Worm (Caenorhabditis elegans): ENCODE results near the gene wdr-5.2.
A peak's percentile ranks its signal among the peaks of the same experiment; 100 is the strongest.

wdr-5.2 gene

ce11 chrX:14312416-14312815, 37.5 kb upstream of the wdr-5.2 start (continued):
- TF ChIP-seq blmp-1 (tag; optimal IDR thresholded peaks at IDR 0.05) = no peak
- peak; percentile 33 to 70 (median 70) for TF ChIP-seq ceh-82 (tag; optimal IDR thresholded peaks at IDR 0.05)
- no peak for TF ChIP-seq ces-1 (GFP tag; optimal IDR thresholded peaks at IDR 0.05)
- TF ChIP-seq lin-14 (GFP tag; optimal IDR thresholded peaks at IDR 0.05) = peak; percentile 93
- TF ChIP-seq zip-4 (GFP tag; optimal IDR thresholded peaks at IDR 0.05) = no peak
- no peak for TF ChIP-seq nhr-28 (tag; optimal IDR thresholded peaks at IDR 0.05)
- TF ChIP-seq unc-62 (GFP tag; optimal IDR thresholded peaks at IDR 0.05) = no peak
- peak; percentile 82 for TF ChIP-seq nhr-20 (tag; optimal IDR thresholded peaks at IDR 0.05)
- peak; percentile 46 for TF ChIP-seq unc-130 (tag; optimal IDR thresholded peaks at IDR 0.05)
- TF ChIP-seq ztf-4 (tag; optimal IDR thresholded peaks at IDR 0.05) = peak; percentile 78
- peak; percentile 42 for TF ChIP-seq lir-3 (tag; optimal IDR thresholded peaks at IDR 0.05; ENCODE audit: poor library complexity)
- TF ChIP-seq rnt-1 (tag; optimal IDR thresholded peaks at IDR 0.05) = peak; percentile 69
- TF ChIP-seq hlh-17 (GFP tag; optimal IDR thresholded peaks at IDR 0.05; ENCODE audit: borderline replicate concordance) = no peak
- TF ChIP-seq alr-1 (tag; optimal IDR thresholded peaks at IDR 0.05; ENCODE audit: borderline replicate concordance) = no peak
- peak; percentile 87 for TF ChIP-seq nhr-71 (tag; optimal IDR thresholded peaks at IDR 0.05)
- no peak for TF ChIP-seq unc-30 (tag; optimal IDR thresholded peaks at IDR 0.05)
- TF ChIP-seq lin-15B (tag; optimal IDR thresholded peaks at IDR 0.05) = peak; percentile 16
- TF ChIP-seq fkh-4 (tag; optimal IDR thresholded peaks at IDR 0.05; ENCODE audit: borderline replicate concordance) = no peak
- no peak for TF ChIP-seq aly-2 (tag; optimal IDR thresholded peaks at IDR 0.05)
- peak in 2 of 3 experiments; percentile 24 to 51 for TF ChIP-seq dpl-1 (GFP tag; optimal IDR thresholded peaks at IDR 0.05)
- no peak for TF ChIP-seq aha-1 (tag; optimal IDR thresholded peaks at IDR 0.05)
- TF ChIP-seq mdl-1 (tag; optimal IDR thresholded peaks at IDR 0.05) = peak in 1 of 2 experiments; percentile 50
- peak; percentile 80 for TF ChIP-seq grh-1 (GFP tag; IDR thresholded peaks at IDR 0.05)
- peak; percentile 29 for TF ChIP-seq hpl-2 (GFP tag; optimal IDR thresholded peaks at IDR 0.05)
- TF ChIP-seq Y116A8C.19 (tag; optimal IDR thresholded peaks at IDR 0.05; ENCODE audit: borderline replicate concordance) = no peak
- TF ChIP-seq vab-15 (tag; optimal IDR thresholded peaks at IDR 0.05) = peak; percentile 58
- TF ChIP-seq nhr-19 (GFP tag; conservative IDR thresholded peaks at IDR 0.05) = peak; percentile 71
- TF ChIP-seq fkh-8 (tag; optimal IDR thresholded peaks at IDR 0.05) = peak; percentile 76
- peak; percentile 74 for TF ChIP-seq C16A3.4 (tag; optimal IDR thresholded peaks at IDR 0.05)
- TF ChIP-seq irx-1 (tag; optimal IDR thresholded peaks at IDR 0.05) = peak; percentile 51

- no peak for TF ChIP-seq F16B12.6 (tag; optimal IDR thresholded peaks at IDR 0.05)
- peak in 1 of 6 experiments; percentile 14 for TF ChIP-seq elt-3 (tag; optimal IDR thresholded peaks at IDR 0.05)
Observed at ce11 chrX:14313627-14314026, 36.3 kb upstream of the wdr-5.2 start, which contains the start of gene prx-1. prx-1 (plus strand) TSS chrX:14313927.

- TF ChIP-seq vab-15 (tag; optimal IDR thresholded peaks at IDR 0.05) (no peak), lin-14 (GFP tag; optimal IDR thresholded peaks at IDR 0.05) (peak; percentile 6), fkh-10 (GFP tag; optimal IDR thresholded peaks at IDR 0.05) (peak; percentile 51)
Observed at ce11 chrX:14316132-14316531, 33.8 kb upstream of the wdr-5.2 start.

- TF ChIP-seq snu-23 (GFP tag; optimal IDR thresholded peaks at IDR 0.05) (no peak), sptf-1 (tag; optimal IDR thresholded peaks at IDR 0.05) (no peak), pqm-1 (tag; optimal IDR thresholded peaks at IDR 0.05) (no peak), fkh-4 (tag; optimal IDR thresholded peaks at IDR 0.05; ENCODE audit: borderline replicate concordance) (no peak), sox-4 (tag; optimal IDR thresholded peaks at IDR 0.05) (no peak), egl-13 (tag; optimal IDR thresholded peaks at IDR 0.05) (no peak), nhr-85 (tag) (peak; percentile 32)
Observed at ce11 chrX:14320298-14320697, 29.6 kb upstream of the wdr-5.2 start, which contains the start of gene C11H1.9. C11H1.9 (minus strand) TSS chrX:14320398.

All from whole organism, L1 larva.